Fruit fly (Drosophila melanogaster) whole organism, embryonic: Measurements from ENCODE around the gene MTPAP.

Experiments used
- Ada2b ChIP-seq: fragments of 200-800 bp; sonication (Bioruptor generic); IDR thresholded peaks from 2 replicates; pipeline ENCODE4 v1.3.6; 2022; ENCODE audit warnings: missing biosample characterization, missing genetic modification characterization
- Atf6 ChIP-seq: fragments of 200-800 bp; sonication (Bioruptor generic); IDR thresholded peaks from 2 replicates; pipeline ENCODE4 v1.3.6; 2022; ENCODE audit warnings: missing biosample characterization, missing genetic modification characterization
- Bteb2 ChIP-seq: fragments of 200-800 bp; sonication (Bioruptor generic); optimal IDR thresholded peaks from 2 replicates; lab custom pipeline; 2016; ENCODE audit warnings: missing biosample characterization, missing genetic modification characterization
- CG10543 ChIP-seq: fragments of 200-800 bp; sonication (Bioruptor generic); optimal IDR thresholded peaks from 3 replicates; lab custom pipeline; 2017; ENCODE audit warnings: missing biosample characterization, mild to moderate bottlenecking, missing genetic modification characterization, moderate library complexity
- CG10959 ChIP-seq: fragments of 200-800 bp; sonication (Bioruptor generic); IDR thresholded peaks from 2 replicates; pipeline ENCODE4 v1.3.6; 2022; ENCODE audit warnings: missing biosample characterization, missing genetic modification characterization
- CG12659 ChIP-seq: fragments of 200-800 bp; sonication (Bioruptor generic); optimal IDR thresholded peaks from 3 replicates; lab custom pipeline; 2017; ENCODE audit warnings: mild to moderate bottlenecking, missing biosample characterization, missing genetic modification reagents, missing genetic modification characterization
- CG1647 ChIP-seq: fragments of 200-800 bp; sonication (Bioruptor generic); optimal IDR thresholded peaks from 3 replicates; lab custom pipeline; 2016; ENCODE audit warnings: missing biosample characterization, missing genetic modification characterization
- CG16815 ChIP-seq: fragments of 200-800 bp; sonication (Bioruptor generic); optimal IDR thresholded peaks from 3 replicates; lab custom pipeline; 2017; ENCODE audit warnings: missing biosample characterization, mild to moderate bottlenecking, missing genetic modification characterization
- CG17912 ChIP-seq: fragments of 200-800 bp; sonication (Bioruptor generic); optimal IDR thresholded peaks from 2 replicates; lab custom pipeline; 2018; ENCODE audit warnings: missing biosample characterization, mild to moderate bottlenecking, missing genetic modification characterization
- CG2889 ChIP-seq: fragments of 200-800 bp; sonication (Bioruptor generic); IDR thresholded peaks from 3 replicates; pipeline ENCODE4 v1.3.6; 2022; ENCODE audit warnings: missing biosample characterization, missing genetic modification characterization
- CG31388 ChIP-seq: fragments of 200-800 bp; sonication (Bioruptor generic); optimal IDR thresholded peaks from 2 replicates; lab custom pipeline; 2016; ENCODE audit warnings: missing biosample characterization, missing genetic modification characterization
- CG32772 ChIP-seq: fragments of 200-800 bp; sonication (Bioruptor generic); IDR thresholded peaks from 2 replicates; pipeline ENCODE4 v1.3.6; 2022; ENCODE audit warnings: missing biosample characterization, missing genetic modification characterization
- CG7357 ChIP-seq: fragments of 200-800 bp; sonication (Bioruptor generic); IDR thresholded peaks from 3 replicates; pipeline ENCODE4 v1.3.6; 2022; ENCODE audit warnings: missing biosample characterization, missing genetic modification characterization
- CG7963 ChIP-seq: fragments of 200-800 bp; sonication (Bioruptor generic); IDR thresholded peaks from 3 replicates; pipeline ENCODE4 v1.3.6; 2022; ENCODE audit warnings: missing biosample characterization, missing genetic modification characterization; ENCODE audit not compliant: partially characterized antibody
- CG8359 ChIP-seq: fragments of 200-800 bp; sonication (Bioruptor generic); optimal IDR thresholded peaks from 2 replicates; lab custom pipeline; 2017; ENCODE audit warnings: missing biosample characterization, mild to moderate bottlenecking, missing genetic modification characterization, borderline replicate concordance
- CG8765 ChIP-seq: fragments of 200-800 bp; sonication (Bioruptor generic); IDR thresholded peaks from 2 replicates; pipeline ENCODE4 v1.3.6; 2022; ENCODE audit warnings: missing biosample characterization, missing genetic modification characterization
- CG9817 ChIP-seq: fragments of 200-800 bp; sonication (Bioruptor generic); optimal IDR thresholded peaks from 2 replicates; lab custom pipeline; 2018; ENCODE audit warnings: missing biosample characterization, mild to moderate bottlenecking, missing genetic modification characterization, moderate library complexity
- CG9932 ChIP-seq: fragments of 200-800 bp; sonication (Bioruptor generic); IDR thresholded peaks from 2 replicates; pipeline ENCODE4 v1.3.6; 2022; ENCODE audit warnings: missing biosample characterization, missing genetic modification characterization
- Chrac-16 ChIP-seq: fragments of 200-800 bp; sonication (Bioruptor generic); optimal IDR thresholded peaks from 3 replicates; lab custom pipeline; 2016; ENCODE audit warnings: missing biosample characterization, missing genetic modification characterization
- Dad ChIP-seq: fragments of 200-800 bp; sonication (Bioruptor generic); optimal IDR thresholded peaks from 3 replicates; lab custom pipeline; 2016; ENCODE audit warnings: missing biosample characterization, missing genetic modification characterization
- Dfd ChIP-seq, 2 experiments: fragments of >200 bp; optimal IDR thresholded peaks; 2 replicates each; lab custom pipeline; 2017; ENCODE audit warnings: missing biosample characterization in 2 of 2, missing genetic modification characterization in 2 of 2
- Dref ChIP-seq: fragments of 200-800 bp; sonication (Bioruptor generic); IDR thresholded peaks from 2 replicates; pipeline ENCODE4 v1.3.6; 2022; ENCODE audit warnings: missing biosample characterization, missing genetic modification characterization
- Elba2 ChIP-seq: fragments of 200-800 bp; sonication (Bioruptor generic); optimal IDR thresholded peaks from 3 replicates; lab custom pipeline; 2016; ENCODE audit warnings: missing biosample characterization, missing genetic modification characterization
- MESR4 ChIP-seq: fragments of 200-800 bp; sonication (Bioruptor generic); optimal IDR thresholded peaks from 2 replicates; lab custom pipeline; 2018; ENCODE audit warnings: missing biosample characterization, mild to moderate bottlenecking, missing genetic modification characterization, moderate library complexity
- Mad ChIP-seq: fragments of 200-800 bp; sonication (Bioruptor generic); optimal IDR thresholded peaks from 2 replicates; lab custom pipeline; 2016; ENCODE audit warnings: missing biosample characterization, missing genetic modification characterization
- NC2β ChIP-seq: fragments of 200-800 bp; sonication (Bioruptor generic); optimal IDR thresholded peaks from 2 replicates; lab custom pipeline; 2016; ENCODE audit warnings: missing biosample characterization, missing genetic modification characterization
- Oli ChIP-seq: fragments of 200-800 bp; sonication (Bioruptor generic); optimal IDR thresholded peaks from 2 replicates; lab custom pipeline; 2018; ENCODE audit warnings: missing biosample characterization, mild to moderate bottlenecking, missing genetic modification characterization, moderate library complexity
- Sry-δ ChIP-seq: fragments of 200-800 bp; sonication (Bioruptor generic); optimal IDR thresholded peaks from 2 replicates; lab custom pipeline; 2016; ENCODE audit warnings: missing biosample characterization, missing genetic modification characterization
- cato ChIP-seq: fragments of 200-800 bp; sonication (Bioruptor generic); optimal IDR thresholded peaks from 2 replicates; lab custom pipeline; 2016; ENCODE audit warnings: missing biosample characterization, missing genetic modification characterization, borderline replicate concordance
- chn ChIP-seq: fragments of 200-800 bp; sonication (Bioruptor generic); optimal IDR thresholded peaks from 2 replicates; lab custom pipeline; 2016; ENCODE audit warnings: missing biosample characterization, missing genetic modification characterization
- corto ChIP-seq: fragments of 200-800 bp; sonication (Bioruptor generic); optimal IDR thresholded peaks from 2 replicates; lab custom pipeline; 2016; ENCODE audit warnings: missing biosample characterization, mild to moderate bottlenecking, missing genetic modification characterization, moderate library complexity
- dmrt11E ChIP-seq: fragments of 200-800 bp; sonication (Bioruptor generic); optimal IDR thresholded peaks from 3 replicates; lab custom pipeline; 2018; ENCODE audit warnings: missing biosample characterization, mild to moderate bottlenecking, missing genetic modification characterization, moderate library complexity
- dmrt99B ChIP-seq: fragments of 200-800 bp; sonication (Bioruptor generic); optimal IDR thresholded peaks from 2 replicates; lab custom pipeline; 2018; ENCODE audit warnings: missing biosample characterization, mild to moderate bottlenecking, missing genetic modification characterization, moderate library complexity
- fd96Cb ChIP-seq: fragments of 200-800 bp; sonication (Bioruptor generic); optimal IDR thresholded peaks from 2 replicates; lab custom pipeline; 2018; ENCODE audit warnings: missing biosample characterization, mild to moderate bottlenecking, missing genetic modification characterization, moderate library complexity
- gcm ChIP-seq: fragments of 200-800 bp; sonication (Bioruptor generic); optimal IDR thresholded peaks from 2 replicates; lab custom pipeline; 2019; ENCODE audit warnings: missing biosample characterization, mild to moderate bottlenecking, missing genetic modification characterization, moderate library complexity
- hbn ChIP-seq: fragments of 200-800 bp; sonication (Bioruptor generic); IDR thresholded peaks from 2 replicates; pipeline ENCODE4 v1.3.6; 2022; ENCODE audit warnings: missing biosample characterization, missing genetic modification characterization; ENCODE audit not compliant: partially characterized antibody
- klu ChIP-seq: fragments of 200-800 bp; sonication (Bioruptor generic); IDR thresholded peaks from 2 replicates; pipeline ENCODE4 v1.3.6; 2022; ENCODE audit warnings: missing biosample characterization, missing genetic modification characterization
- lab ChIP-seq: fragments of 200-800 bp; sonication (Bioruptor generic); optimal IDR thresholded peaks from 3 replicates; lab custom pipeline; 2017; ENCODE audit warnings: missing biosample characterization, missing genetic modification characterization, mild to moderate bottlenecking, moderate library complexity, missing genetic modification reagents
- lmd ChIP-seq: fragments of 200-800 bp; sonication (Bioruptor generic); IDR thresholded peaks from 2 replicates; pipeline ENCODE4 v1.3.6; 2022; ENCODE audit warnings: missing biosample characterization, missing genetic modification characterization
- mam ChIP-seq: fragments of 200-800 bp; sonication (Bioruptor generic); optimal IDR thresholded peaks from 3 replicates; lab custom pipeline; 2016; ENCODE audit warnings: missing biosample characterization, missing genetic modification characterization
- nerfin-1 ChIP-seq: fragments of 200-800 bp; sonication (Bioruptor generic); optimal IDR thresholded peaks from 3 replicates; lab custom pipeline; 2019; ENCODE audit warnings: missing biosample characterization, mild to moderate bottlenecking, missing genetic modification characterization, moderate library complexity
- p53 ChIP-seq: fragments of 200-800 bp; sonication (Bioruptor generic); optimal IDR thresholded peaks from 2 replicates; lab custom pipeline; 2016; ENCODE audit warnings: missing biosample characterization, missing genetic modification characterization
- pros ChIP-seq: fragments of 200-800 bp; sonication (Bioruptor generic); optimal IDR thresholded peaks from 3 replicates; lab custom pipeline; 2019; ENCODE audit warnings: missing biosample characterization, mild to moderate bottlenecking, missing genetic modification characterization, moderate library complexity
- sc ChIP-seq, 3 experiments: fragments of >200 bp in 2 of 3; fragments of 200-800 bp in 1 of 3; sonication (Bioruptor generic) in 1 of 3; optimal IDR thresholded peaks; 2 replicates in 2 of 3; 3 replicates in 1 of 3; lab custom pipeline; 2017; ENCODE audit warnings: mild to moderate bottlenecking in 1 of 3, missing biosample characterization in 1 of 3, missing genetic modification characterization in 1 of 3, missing genetic modification reagents in 1 of 3
- sim ChIP-seq: fragments of 200-800 bp; sonication (Bioruptor generic); IDR thresholded peaks from 2 replicates; pipeline ENCODE4 v1.3.6; 2022; ENCODE audit warnings: missing biosample characterization, missing genetic modification characterization
- slou ChIP-seq: fragments of 200-800 bp; sonication (Bioruptor generic); optimal IDR thresholded peaks from 3 replicates; lab custom pipeline; 2016; ENCODE audit warnings: missing biosample characterization, missing genetic modification characterization
- stwl ChIP-seq: fragments of 200-800 bp; sonication (Bioruptor generic); optimal IDR thresholded peaks from 3 replicates; lab custom pipeline; 2018; ENCODE audit warnings: missing biosample characterization, mild to moderate bottlenecking, missing genetic modification characterization, moderate library complexity
- tgo ChIP-seq: fragments of 200-800 bp; sonication (Bioruptor generic); IDR thresholded peaks from 3 replicates; pipeline ENCODE4 v1.3.6; 2022; ENCODE audit warnings: missing biosample characterization, missing genetic modification characterization
- unc-4 ChIP-seq: fragments of 200-800 bp; sonication (Bioruptor generic); IDR thresholded peaks from 2 replicates; pipeline ENCODE4 v1.3.6; 2022; ENCODE audit warnings: missing biosample characterization, missing genetic modification characterization; ENCODE audit not compliant: partially characterized antibody
- unpg ChIP-seq: fragments of 200-800 bp; sonication (Bioruptor generic); optimal IDR thresholded peaks from 3 replicates; lab custom pipeline; 2018; ENCODE audit warnings: missing biosample characterization, mild to moderate bottlenecking, missing genetic modification characterization, moderate library complexity
- wek ChIP-seq: fragments of 200-800 bp; sonication (Bioruptor generic); optimal IDR thresholded peaks from 3 replicates; lab custom pipeline; 2018; ENCODE audit warnings: missing biosample characterization, mild to moderate bottlenecking, missing genetic modification characterization, moderate library complexity

Gene MTPAP

DNA sequence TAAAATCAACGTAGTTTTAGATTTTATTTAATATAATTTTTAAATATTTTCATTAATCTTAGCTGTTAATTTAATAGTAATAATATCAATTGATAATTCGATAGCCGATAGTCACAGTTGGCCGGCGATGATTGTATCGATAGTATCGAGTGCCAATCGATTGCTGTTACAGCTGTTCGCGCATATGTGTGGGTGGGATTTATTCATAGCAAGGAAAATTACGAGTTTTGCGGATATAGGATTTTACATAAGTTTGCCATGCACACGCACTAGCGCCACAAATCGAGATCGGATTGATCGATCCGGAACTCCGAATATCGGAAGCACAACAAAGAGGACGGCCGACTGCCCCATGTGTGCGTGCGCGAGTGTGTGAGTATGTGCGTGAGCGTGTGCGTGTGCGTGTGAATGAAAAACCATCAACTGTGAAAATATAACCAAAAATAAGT is 7.2 kb downstream of the MTPAP start, which contains the start of gene Naa30A (continued):
- TF ChIP-seq p53 (GFP tag; lab: Kevin White, UChicago) (no peak), lmd (GFP tag; lab: Robert Waterston, UW) (no peak), CG17912 (GFP tag; lab: Kevin White, UChicago) (no peak), unpg (no peak), hbn (GFP tag; lab: Robert Waterston, UW) (peak; percentile 92), CG31388 (GFP tag; lab: Kevin White, UChicago) (no peak), MESR4 (GFP tag; lab: Kevin White, UChicago) (peak; percentile 96), Oli (tag; lab: Kevin White, UChicago) (no peak), CG32772 (GFP tag; lab: Robert Waterston, UW) (no peak), CG9932 (GFP tag; lab: Robert Waterston, UW) (peak; percentile 22; the same call in 1 of the 2 replicates), Dref (peak; percentile 93), CG8359 (no peak), lab (peak; percentile 6), unc-4 (peak; percentile 96), mam (GFP tag; lab: Kevin White, UChicago) (no peak), CG7357 (no peak), Dfd (GFP tag; optimal IDR thresholded peaks at IDR 0.05; lab: Kevin White, UChicago) (no peak), dmrt99B (tag; lab: Kevin White, UChicago) (no peak), Chrac-16 (no peak), sc (optimal IDR thresholded peaks at IDR 0.05; lab: Kevin White, UChicago) (no peak), sc (GFP tag; optimal IDR thresholded peaks at IDR 0.05; lab: Kevin White, UChicago) (no peak), pros (no peak), CG10543 (GFP tag; lab: Kevin White, UChicago) (no peak), CG16815 (no peak), chn (GFP tag; lab: Kevin White, UChicago) (no peak), CG7963 (GFP tag; lab: Robert Waterston, UW) (peak; percentile 96), Bteb2 (GFP tag; lab: Kevin White, UChicago) (no peak), CG1647 (GFP tag; lab: Kevin White, UChicago) (no peak), cato (no peak), NC2β (GFP tag; lab: Kevin White, UChicago) (no peak), klu (GFP tag; lab: Robert Waterston, UW) (no peak), Mad (GFP tag; lab: Kevin White, UChicago) (no peak), Ada2b (GFP tag; lab: Robert Waterston, UW) (no peak), Elba2 (GFP tag; lab: Kevin White, UChicago) (no peak), nerfin-1 (peak; percentile 25), stwl (peak; percentile 67), wek (GFP tag; lab: Kevin White, UChicago) (no peak), sim (GFP tag; lab: Robert Waterston, UW) (no peak), fd96Cb (tag; lab: Kevin White, UChicago) (no peak), gcm (GFP tag; lab: Kevin White, UChicago) (no peak), Sry-δ (peak; percentile 63), CG9817 (tag; lab: Kevin White, UChicago) (no peak), Atf6 (GFP tag; lab: Robert Waterston, UW) (no peak), CG10959 (GFP tag; lab: Robert Waterston, UW) (no peak), CG12659 (GFP tag; lab: Kevin White, UChicago) (peak; percentile 33), Dad (GFP tag; lab: Kevin White, UChicago) (no peak), corto (no peak), CG8765 (GFP tag; lab: Robert Waterston, UW) (no peak), slou (GFP tag; lab: Kevin White, UChicago) (no peak), CG2889 (GFP tag; lab: Robert Waterston, UW) (no peak), dmrt11E (no peak), tgo (no peak)
